Fruit fly (Drosophila melanogaster): ENCODE data around the gene Kcmf1.

Gene Kcmf1

dm6 chr3R:9057398-9058058 is 42.8 kb upstream of the Kcmf1 start (continued):
- peak; percentile 99 for TF ChIP-seq Vsx1 (GFP tag; optimal IDR thresholded peaks at IDR 0.05)
- TF ChIP-seq Hr51 (GFP tag; optimal IDR thresholded peaks at IDR 0.05): peak; percentile 84 to 99
- TF ChIP-seq crp (GFP tag; optimal IDR thresholded peaks at IDR 0.05): peak in 1 of 2 experiments; percentile 66
- peak; percentile 95 for TF ChIP-seq HHEX (GFP tag; optimal IDR thresholded peaks at IDR 0.05)
- TF ChIP-seq H2.0 (GFP tag; IDR thresholded peaks at IDR 0.05): no peak
- TF ChIP-seq Doc3 (GFP tag; IDR thresholded peaks at IDR 0.05; ENCODE audit: partially characterized antibody): no peak
- TF ChIP-seq CG10267 (tag; optimal IDR thresholded peaks at IDR 0.05): peak; percentile 98
- TF ChIP-seq CG12236 (GFP tag; optimal IDR thresholded peaks at IDR 0.05): peak; percentile 24
- TF ChIP-seq NfI (GFP tag; optimal IDR thresholded peaks at IDR 0.05): peak; percentile 97
- peak; percentile 97 to 98 for TF ChIP-seq Trl (optimal IDR thresholded peaks at IDR 0.05)
- peak; percentile 47 for TF ChIP-seq Trl (GFP tag; optimal IDR thresholded peaks at IDR 0.05)
- TF ChIP-seq tgo (GFP tag; IDR thresholded peaks at IDR 0.05): no peak
- peak; percentile 98 for TF ChIP-seq CG8388 (GFP tag; optimal IDR thresholded peaks at IDR 0.05)
- no peak for TF ChIP-seq CG1024 (GFP tag; IDR thresholded peaks at IDR 0.05)
- no peak for TF ChIP-seq CG17568 (GFP tag; optimal IDR thresholded peaks at IDR 0.05)
- TF ChIP-seq pfk (GFP tag; optimal IDR thresholded peaks at IDR 0.05): peak; percentile 71
- peak; percentile 85 for TF ChIP-seq CG4707 (GFP tag; optimal IDR thresholded peaks at IDR 0.05)
- TF ChIP-seq gem (tag; optimal IDR thresholded peaks at IDR 0.05): peak; percentile 100
- TF ChIP-seq CG14667 (GFP tag; IDR thresholded peaks at IDR 0.05): no peak
- TF ChIP-seq dan (GFP tag; IDR thresholded peaks at IDR 0.05): no peak
- TF ChIP-seq CG8281 (tag; optimal IDR thresholded peaks at IDR 0.05): peak; percentile 89
- peak; percentile 91 for TF ChIP-seq CG10462 (GFP tag; optimal IDR thresholded peaks at IDR 0.05)
- peak; percentile 85 for TF ChIP-seq CG3838 (GFP tag; optimal IDR thresholded peaks at IDR 0.05)
- peak; percentile 64 for TF ChIP-seq bab2 (GFP tag; optimal IDR thresholded peaks at IDR 0.05)
- no peak for TF ChIP-seq CG32772 (GFP tag; IDR thresholded peaks at IDR 0.05)
- peak; percentile 58 for TF ChIP-seq Dip3 (GFP tag; optimal IDR thresholded peaks at IDR 0.05)
- TF ChIP-seq Ets65A (GFP tag): peak; percentile 95
- peak; percentile 81 for TF ChIP-seq CG3065 (GFP tag; optimal IDR thresholded peaks at IDR 0.05)
- peak; percentile 47 for TF ChIP-seq Myb (GFP tag; optimal IDR thresholded peaks at IDR 0.05)
- TF ChIP-seq CG14050 (GFP tag; IDR thresholded peaks at IDR 0.05): no peak
- peak in 1 of 2 experiments; percentile 99 for TF ChIP-seq Eip74EF (GFP tag; optimal IDR thresholded peaks at IDR 0.05)
- TF ChIP-seq CG17328 (GFP tag; IDR thresholded peaks at IDR 0.05): no peak
- peak; percentile 56 for TF ChIP-seq Atf3 (GFP tag; optimal IDR thresholded peaks at IDR 0.05)
- TF ChIP-seq ham (GFP tag; IDR thresholded peaks at IDR 0.05): no peak
- TF ChIP-seq Nf-YA (GFP tag; IDR thresholded peaks at IDR 0.05): no peak
- TF ChIP-seq lmd (GFP tag; IDR thresholded peaks at IDR 0.05): no peak
- TF ChIP-seq otp (GFP tag; IDR thresholded peaks at IDR 0.05): no peak
- peak; percentile 98 for TF ChIP-seq Dek (tag; optimal IDR thresholded peaks at IDR 0.05)
- TF ChIP-seq hb (GFP tag; IDR thresholded peaks at IDR 0.05; ENCODE audit: partially characterized antibody): no peak
- TF ChIP-seq TFAM (GFP tag; optimal IDR thresholded peaks at IDR 0.05): peak; percentile 60
- TF ChIP-seq unpg (GFP tag; optimal IDR thresholded peaks at IDR 0.05): peak; percentile 98
- peak; percentile 86 for TF ChIP-seq CG15479 (GFP tag; optimal IDR thresholded peaks at IDR 0.05)
- peak; percentile 75 for TF ChIP-seq slou (GFP tag; optimal IDR thresholded peaks at IDR 0.05)
- no peak for TF ChIP-seq HLH4C (GFP tag; IDR thresholded peaks at IDR 0.05; ENCODE audit: partially characterized antibody)
- peak; percentile 92 for TF ChIP-seq tin (GFP tag; optimal IDR thresholded peaks at IDR 0.05)
- no peak for TF ChIP-seq CG4404 (GFP tag; IDR thresholded peaks at IDR 0.05)
- no peak for TF ChIP-seq GATAe (GFP tag; conservative IDR thresholded peaks at IDR 0.05)
- TF ChIP-seq fd96Cb (tag; optimal IDR thresholded peaks at IDR 0.05): peak; percentile 98
- TF ChIP-seq Elba2 (GFP tag; optimal IDR thresholded peaks at IDR 0.05): peak; percentile 29
- peak; percentile 99 for TF ChIP-seq CG9727 (GFP tag; optimal IDR thresholded peaks at IDR 0.05)
